Fruit fly (Drosophila melanogaster) whole organism, adult: Measurements from ENCODE around the gene cv-c.

Experiments
- CG11617 ChIP-seq: fragments of 200-800 bp; sonication (Bioruptor generic); optimal IDR thresholded peaks from 2 replicates; lab custom pipeline; 2017; ENCODE audit warnings: mild to moderate bottlenecking, missing biosample characterization, missing genetic modification reagents, missing genetic modification characterization
- CG12768 ChIP-seq: fragments of 200-800 bp; sonication (Bioruptor generic); optimal IDR thresholded peaks from 2 replicates; lab custom pipeline; 2017; ENCODE audit warnings: missing biosample characterization, missing genetic modification characterization, mild to moderate bottlenecking, moderate library complexity, missing genetic modification reagents
- CG14711 ChIP-seq: fragments of 200-800 bp; sonication (Bioruptor generic); optimal IDR thresholded peaks from 2 replicates; lab custom pipeline; 2018; ENCODE audit warnings: missing biosample characterization, mild to moderate bottlenecking, missing genetic modification characterization, moderate library complexity
- CG33017 ChIP-seq: fragments of 200-800 bp; sonication (Bioruptor generic); optimal IDR thresholded peaks from 2 replicates; lab custom pipeline; 2018; ENCODE audit warnings: missing biosample characterization, mild to moderate bottlenecking, missing genetic modification characterization, moderate library complexity
- CG7101 ChIP-seq: fragments of 200-800 bp; sonication (Bioruptor generic); optimal IDR thresholded peaks from 2 replicates; lab custom pipeline; 2018; ENCODE audit warnings: missing biosample characterization, mild to moderate bottlenecking, missing genetic modification characterization, moderate library complexity
- Clk ChIP-seq: fragments of 200-800 bp; sonication (Bioruptor generic); optimal IDR thresholded peaks from 2 replicates; lab custom pipeline; 2017; ENCODE audit warnings: missing biosample characterization, missing genetic modification characterization
- Mnt ChIP-seq: fragments of 200-800 bp; sonication (Bioruptor generic); optimal IDR thresholded peaks from 2 replicates; lab custom pipeline; 2016; ENCODE audit warnings: missing biosample characterization, mild to moderate bottlenecking, missing genetic modification characterization
- bab1 ChIP-seq: fragments of 200-800 bp; sonication (Bioruptor generic); optimal IDR thresholded peaks from 3 replicates; lab custom pipeline; 2019; ENCODE audit warnings: missing biosample characterization, mild to moderate bottlenecking, missing genetic modification characterization, moderate library complexity
- cic ChIP-seq: fragments of 200-800 bp; sonication (Bioruptor generic); optimal IDR thresholded peaks from 2 replicates; lab custom pipeline; 2017; ENCODE audit warnings: missing biosample characterization, mild to moderate bottlenecking, missing genetic modification characterization, moderate library complexity
- kay ChIP-seq: fragments of 200-800 bp; sonication (Bioruptor generic); peaks from one replicate; lab custom pipeline; 2016; ENCODE audit warnings: missing biosample characterization, missing genetic modification characterization, borderline replicate concordance
- ovo ChIP-seq: fragments of 200-800 bp; sonication (Bioruptor generic); optimal IDR thresholded peaks from 2 replicates; lab custom pipeline; 2016; ENCODE audit warnings: missing biosample characterization, missing genetic modification characterization
- pad ChIP-seq: fragments of 200-800 bp; sonication (Bioruptor generic); optimal IDR thresholded peaks from 3 replicates; lab custom pipeline; 2017; ENCODE audit warnings: missing biosample characterization, missing genetic modification characterization, mild to moderate bottlenecking, moderate library complexity, missing genetic modification reagents
- tj ChIP-seq: fragments of 200-800 bp; sonication (Bioruptor generic); optimal IDR thresholded peaks from 3 replicates; lab custom pipeline; 2017; ENCODE audit warnings: missing biosample characterization, mild to moderate bottlenecking, missing genetic modification characterization, moderate library complexity
- toe ChIP-seq: fragments of 200-800 bp; sonication (Bioruptor generic); optimal IDR thresholded peaks from 2 replicates; lab custom pipeline; 2016; ENCODE audit warnings: missing biosample characterization, missing genetic modification characterization

dm6 chr3R:14364156-14364555 lies 117.4 kb downstream of the cv-c start:
- no peak for TF ChIP-seq CG11617
- no peak for TF ChIP-seq Mnt
- TF ChIP-seq Clk (GFP tag; lab: Kevin White, UChicago), result no peak
- no peak for TF ChIP-seq toe (GFP tag; lab: Kevin White, UChicago)
- no peak for TF ChIP-seq CG14711 (tag; lab: Kevin White, UChicago)
- no peak for TF ChIP-seq tj (GFP tag; lab: Kevin White, UChicago)
- TF ChIP-seq kay (GFP tag; lab: Kevin White, UChicago), result no peak
- no peak for TF ChIP-seq bab1 (GFP tag; lab: Kevin White, UChicago)
- TF ChIP-seq CG33017, result no peak
- TF ChIP-seq CG7101 (tag; lab: Kevin White, UChicago), result no peak
- peak; percentile 44 for TF ChIP-seq CG12768 (GFP tag; lab: Kevin White, UChicago)
- TF ChIP-seq pad, result no peak
- TF ChIP-seq ovo (GFP tag; lab: Kevin White, UChicago), result no peak
- peak; percentile 19 for TF ChIP-seq cic (GFP tag; lab: Kevin White, UChicago)
